Fruit fly (Drosophila melanogaster): ENCODE data around the gene CG13041.

DNA sequence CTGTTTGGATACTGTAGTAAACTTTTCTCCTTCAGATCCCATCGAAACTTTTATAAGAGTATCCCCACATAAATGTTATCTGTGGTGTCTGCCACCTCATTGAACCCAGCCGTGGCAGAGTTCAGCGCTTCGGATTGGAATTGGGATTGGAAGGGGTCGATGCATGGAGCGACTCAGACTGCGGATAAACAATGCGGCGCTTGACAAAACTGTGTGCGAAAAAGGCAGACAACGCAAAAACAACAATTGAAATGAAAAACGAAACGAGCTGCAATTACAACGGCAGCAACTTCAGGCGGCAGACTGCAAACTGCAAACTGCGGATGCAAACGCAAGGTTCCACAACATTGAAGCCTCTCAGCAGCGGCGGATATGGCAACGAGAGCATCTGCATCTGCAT is 5.3 kb downstream of the CG13041 start, which contains the start of gene CG13062:
- TF ChIP-seq cic (GFP tag; optimal IDR thresholded peaks at IDR 0.05) = no peak
- TF ChIP-seq cnc (optimal IDR thresholded peaks at IDR 0.05) = no peak
